Fruit fly (Drosophila melanogaster) whole organism, wandering third instar larva: ENCODE data around the gene CG14662.

ENCODE experiments used
- GATAd ChIP-seq: sonication (Bioruptor generic); optimal IDR thresholded peaks from 2 replicates; lab custom pipeline; 2016; ENCODE audit warnings: missing biosample characterization, missing genetic modification characterization
- HLH106 ChIP-seq: fragments of 200-800 bp; optimal IDR thresholded peaks from 3 replicates; lab custom pipeline; 2019; ENCODE audit warnings: missing biosample characterization, mild to moderate bottlenecking, missing genetic modification characterization, moderate library complexity
- N ChIP-seq: fragments of >200 bp; optimal IDR thresholded peaks from 2 replicates; lab custom pipeline; 2018; ENCODE audit warnings: missing biosample characterization, missing external identifiers, missing genetic modification characterization
- br ChIP-seq: fragments of 200-800 bp; sonication (Bioruptor generic); optimal IDR thresholded peaks from 2 replicates; lab custom pipeline; 2016; ENCODE audit warnings: missing biosample characterization, missing genetic modification characterization
- foxo ChIP-seq, 2 experiments: fragments of 200-800 bp; sonication (Bioruptor generic); optimal IDR thresholded peaks; 2 replicates in 1 of 2; 3 replicates in 1 of 2; lab custom pipeline; 2016 to 2017; ENCODE audit warnings: missing biosample characterization in 2 of 2, missing genetic modification characterization in 2 of 2
- usp ChIP-seq: fragments of >200 bp; optimal IDR thresholded peaks from 2 replicates; lab custom pipeline; 2017; ENCODE audit warnings: missing biosample characterization, missing genetic modification characterization

DNA sequence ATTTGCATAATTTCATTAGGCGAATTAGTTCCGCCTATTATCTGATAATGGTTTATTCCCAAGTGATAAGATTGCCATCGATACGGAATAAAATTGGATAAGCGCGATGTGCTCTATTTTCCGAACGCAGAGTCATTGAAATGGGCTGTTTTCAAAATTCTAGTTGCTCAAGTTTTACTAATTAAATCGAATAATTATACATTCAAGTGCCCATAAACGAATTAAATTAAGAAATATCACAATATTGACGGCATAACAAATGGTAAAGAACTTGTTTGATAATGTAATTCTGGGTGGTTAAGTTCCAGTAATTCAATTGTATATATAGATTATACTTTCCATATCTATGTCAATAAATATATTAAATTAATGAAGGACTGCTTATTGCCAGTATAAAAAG, at the start of gene CG14662:
- no peak for TF ChIP-seq br (GFP tag; lab: Kevin White, UChicago)
- no peak for TF ChIP-seq N (GFP tag; lab: Kevin White, UChicago)
- TF ChIP-seq GATAd (GFP tag; lab: Kevin White, UChicago): no peak
- TF ChIP-seq usp: no peak
- no peak for TF ChIP-seq HLH106
- no peak for TF ChIP-seq foxo (GFP tag; optimal IDR thresholded peaks at IDR 0.05; lab: Kevin White, UChicago)
